Fruit fly (Drosophila melanogaster) whole organism, wandering third instar larva: ENCODE results near the gene CG10466.

Experiments used
- Abd-B ChIP-seq: fragments of >200 bp; optimal IDR thresholded peaks from 2 replicates; lab custom pipeline; 2017; ENCODE audit warnings: missing biosample characterization, missing genetic modification characterization
- CG32264 ChIP-seq: fragments of 200-800 bp; sonication (Bioruptor generic); optimal IDR thresholded peaks from 2 replicates; lab custom pipeline; 2016; ENCODE audit warnings: missing biosample characterization, missing genetic modification characterization
- CG9705 ChIP-seq: fragments of 200-800 bp; sonication (Bioruptor generic); optimal IDR thresholded peaks from 2 replicates; lab custom pipeline; 2018; ENCODE audit warnings: missing biosample characterization, mild to moderate bottlenecking, missing genetic modification characterization
- Dfd ChIP-seq: fragments of >200 bp; optimal IDR thresholded peaks from 2 replicates; lab custom pipeline; 2017; ENCODE audit warnings: missing biosample characterization, missing genetic modification characterization
- HLH106 ChIP-seq: fragments of 200-800 bp; optimal IDR thresholded peaks from 3 replicates; lab custom pipeline; 2019; ENCODE audit warnings: missing biosample characterization, mild to moderate bottlenecking, missing genetic modification characterization, moderate library complexity
- Hnf4 ChIP-seq: fragments of 200-800 bp; sonication (Bioruptor generic); optimal IDR thresholded peaks from 2 replicates; lab custom pipeline; 2016; ENCODE audit warnings: missing biosample characterization, mild to moderate bottlenecking, missing genetic modification characterization
- Hr83 ChIP-seq: fragments of 200-300 bp; sonication (Bioruptor generic); optimal IDR thresholded peaks from 2 replicates; lab custom pipeline; 2016; ENCODE audit warnings: missing biosample characterization, mild to moderate bottlenecking, missing genetic modification characterization, moderate library complexity; ENCODE audit not compliant: poor library complexity, severe bottlenecking
- Jra ChIP-seq: sonication (Bioruptor generic); optimal IDR thresholded peaks from 2 replicates; lab custom pipeline; 2016; ENCODE audit warnings: missing biosample characterization, missing genetic modification characterization
- Mio ChIP-seq: sonication (Bioruptor generic); optimal IDR thresholded peaks from 2 replicates; lab custom pipeline; 2016; ENCODE audit warnings: missing biosample characterization, missing genetic modification characterization
- Myc ChIP-seq: fragments of >200 bp; optimal IDR thresholded peaks from 2 replicates; lab custom pipeline; 2017
- N ChIP-seq: fragments of >200 bp; optimal IDR thresholded peaks from 2 replicates; lab custom pipeline; 2018; ENCODE audit warnings: missing biosample characterization, missing external identifiers, missing genetic modification characterization
- Rel ChIP-seq, 2 experiments: fragments of 200-800 bp; sonication (Bioruptor generic) in 1 of 2; optimal IDR thresholded peaks; 2 replicates in 1 of 2; 3 replicates in 1 of 2; lab custom pipeline; 2016 to 2019; ENCODE audit warnings: mild to moderate bottlenecking in 2 of 2, missing biosample characterization in 2 of 2, missing genetic modification characterization in 2 of 2, moderate library complexity in 1 of 2
- Sp1 ChIP-seq: fragments of 200-800 bp; sonication (Bioruptor generic); optimal IDR thresholded peaks from 3 replicates; lab custom pipeline; 2019; ENCODE audit warnings: missing biosample characterization, mild to moderate bottlenecking, missing genetic modification characterization, moderate library complexity
- br ChIP-seq: fragments of 200-800 bp; sonication (Bioruptor generic); optimal IDR thresholded peaks from 2 replicates; lab custom pipeline; 2016; ENCODE audit warnings: missing biosample characterization, missing genetic modification characterization
- dl ChIP-seq, 2 experiments: fragments of 175-275, 200-275 bp in 1 of 2; fragments of 200-275 bp in 1 of 2; sonication (Bioruptor generic); optimal IDR thresholded peaks; lab custom pipeline; 2018; ENCODE audit warnings: mild to moderate bottlenecking in 2 of 2, missing biosample characterization in 2 of 2, missing genetic modification characterization in 2 of 2, moderate library complexity in 2 of 2; ENCODE audit not compliant: partially characterized antibody in 2 of 2, insufficient read depth in 1 of 2
- dmrt93B ChIP-seq: fragments of 200-800 bp; sonication (Bioruptor generic); optimal IDR thresholded peaks from 2 replicates; lab custom pipeline; 2018; ENCODE audit warnings: missing biosample characterization, mild to moderate bottlenecking, missing genetic modification characterization
- dsf ChIP-seq: sonication (Bioruptor generic); optimal IDR thresholded peaks from 2 replicates; lab custom pipeline; 2016; ENCODE audit warnings: missing biosample characterization, missing genetic modification characterization, borderline replicate concordance
- fru ChIP-seq: fragments of 200-800 bp; sonication (Bioruptor generic); optimal IDR thresholded peaks from 3 replicates; lab custom pipeline; 2016; ENCODE audit warnings: missing biosample characterization, mild to moderate bottlenecking, missing genetic modification characterization
- h ChIP-seq: fragments of 200-800 bp; sonication (Bioruptor generic); optimal IDR thresholded peaks from 3 replicates; lab custom pipeline; 2016; ENCODE audit warnings: missing biosample characterization, mild to moderate bottlenecking, missing genetic modification characterization
- jim ChIP-seq: fragments of 175-275, 200-325 bp; sonication (Bioruptor generic); optimal IDR thresholded peaks from 2 replicates; lab custom pipeline; 2016; ENCODE audit warnings: missing biosample characterization, mild to moderate bottlenecking, missing genetic modification characterization
- lola ChIP-seq: fragments of >200 bp; optimal IDR thresholded peaks from 2 replicates; lab custom pipeline; 2017; ENCODE audit warnings: missing biosample characterization, missing genetic modification characterization
- pan ChIP-seq: fragments of >200 bp; optimal IDR thresholded peaks from 2 replicates; lab custom pipeline; 2017
- psq ChIP-seq: fragments of 200-800 bp; sonication (Bioruptor generic); optimal IDR thresholded peaks from 3 replicates; lab custom pipeline; 2017; ENCODE audit warnings: missing biosample characterization, mild to moderate bottlenecking, missing genetic modification characterization, moderate library complexity
- sage ChIP-seq: fragments of 200-800 bp; sonication (Bioruptor generic); optimal IDR thresholded peaks from 2 replicates; lab custom pipeline; 2016; ENCODE audit warnings: missing biosample characterization, mild to moderate bottlenecking, missing genetic modification characterization
- sv ChIP-seq: fragments of 200-800 bp; sonication (Bioruptor generic); optimal IDR thresholded peaks from 3 replicates; lab custom pipeline; 2016; ENCODE audit warnings: missing biosample characterization, missing genetic modification characterization
- tai ChIP-seq: sonication (Bioruptor generic); optimal IDR thresholded peaks from 2 replicates; lab custom pipeline; 2016; ENCODE audit warnings: missing biosample characterization, missing genetic modification characterization

Gene CG10466

dm6 chr2L:19791321-19792281, at the start of gene CG10466, which contains the start of gene CdGAPr:
CG10466 (plus strand) TSS chr2L:19792104.
CdGAPr (minus strand) TSS chr2L:19791882.
- TF ChIP-seq sv (no peak), Abd-B (GFP tag; lab: Kevin White, UChicago) (no peak), h (GFP tag; lab: Kevin White, UChicago) (peak; percentile 26), Hnf4 (GFP tag; lab: Kevin White, UChicago) (peak; percentile 6), dsf (no peak), Rel (GFP tag; optimal IDR thresholded peaks at IDR 0.05; lab: Kevin White, UChicago) (no peak), Rel (tag; optimal IDR thresholded peaks at IDR 0.05; lab: Kevin White, UChicago) (peak; percentile 25), psq (GFP tag; lab: Kevin White, UChicago) (peak; percentile 15), Sp1 (GFP tag; lab: Kevin White, UChicago) (peak; percentile 3), lola (GFP tag; lab: Kevin White, UChicago) (no peak)

dm6 chr2L:19750571-19750970, 41.3 kb upstream of the CG10466 start:
- TF ChIP-seq Hnf4 (GFP tag; lab: Kevin White, UChicago): no peak
- TF ChIP-seq dsf: no peak
- TF ChIP-seq sv: no peak
- TF ChIP-seq Hr83: no peak
- no peak for TF ChIP-seq Jra (GFP tag; lab: Kevin White, UChicago)
- no peak for TF ChIP-seq sage
- no peak for TF ChIP-seq h (GFP tag; lab: Kevin White, UChicago)
- no peak for TF ChIP-seq Mio (GFP tag; lab: Kevin White, UChicago)
- TF ChIP-seq Myc (lab: Kevin White, UChicago): no peak
- TF ChIP-seq br (GFP tag; lab: Kevin White, UChicago): no peak
- TF ChIP-seq dmrt93B (GFP tag; lab: Kevin White, UChicago): no peak
- no peak for TF ChIP-seq Sp1 (GFP tag; lab: Kevin White, UChicago)
- no peak for TF ChIP-seq jim (GFP tag; lab: Kevin White, UChicago)
- TF ChIP-seq Dfd (GFP tag; lab: Kevin White, UChicago): no peak
- TF ChIP-seq Rel (GFP tag; optimal IDR thresholded peaks at IDR 0.05; lab: Kevin White, UChicago): no peak
- TF ChIP-seq Rel (tag; optimal IDR thresholded peaks at IDR 0.05; lab: Kevin White, UChicago): no peak

dm6 chr2L:19755015-19755414, 36.9 kb upstream of the CG10466 start:
- TF ChIP-seq h (GFP tag; lab: Kevin White, UChicago): no peak
- TF ChIP-seq tai (GFP tag; lab: Kevin White, UChicago): no peak
- TF ChIP-seq pan (lab: Kevin White, UChicago): no peak
- no peak for TF ChIP-seq Abd-B (GFP tag; lab: Kevin White, UChicago)
- TF ChIP-seq dl (GFP tag; optimal IDR thresholded peaks at IDR 0.05; lab: Kevin White, UChicago; ENCODE audit: insufficient read depth in 1 of 2, partially characterized antibody in 2 of 2): no peak
- TF ChIP-seq Mio (GFP tag; lab: Kevin White, UChicago): no peak
- no peak for TF ChIP-seq psq (GFP tag; lab: Kevin White, UChicago)
- TF ChIP-seq N: no peak
- TF ChIP-seq Sp1 (GFP tag; lab: Kevin White, UChicago): no peak
- TF ChIP-seq Rel (GFP tag; optimal IDR thresholded peaks at IDR 0.05; lab: Kevin White, UChicago): no peak
- TF ChIP-seq Rel (tag; optimal IDR thresholded peaks at IDR 0.05; lab: Kevin White, UChicago): no peak
- no peak for TF ChIP-seq Jra (GFP tag; lab: Kevin White, UChicago)
- no peak for TF ChIP-seq fru (GFP tag; lab: Kevin White, UChicago)
- TF ChIP-seq CG9705 (GFP tag; lab: Kevin White, UChicago): no peak
- no peak for TF ChIP-seq sage
- no peak for TF ChIP-seq Dfd (GFP tag; lab: Kevin White, UChicago)
- no peak for TF ChIP-seq HLH106 (tag; lab: Kevin White, UChicago)

- TF ChIP-seq sage (no peak), tai (GFP tag; lab: Kevin White, UChicago) (no peak), lola (GFP tag; lab: Kevin White, UChicago) (no peak), psq (GFP tag; lab: Kevin White, UChicago) (no peak), N (no peak), CG32264 (GFP tag; lab: Kevin White, UChicago) (no peak), Hr83 (no peak), Mio (GFP tag; lab: Kevin White, UChicago) (no peak)
Observed at dm6 chr2L:19756040-19756439, 35.9 kb upstream of the CG10466 start.

- TF ChIP-seq Hr83 (peak; percentile 62), psq (GFP tag; lab: Kevin White, UChicago) (no peak)
Observed at dm6 chr2L:19756716-19757115, 35.2 kb upstream of the CG10466 start, which contains the start of gene CG10631. CG10631 (minus strand) TSS chr2L:19756904.
